Worm (Caenorhabditis elegans): ENCODE measurements around the gene mogs-1.

mogs-1 gene

ce11 chrIV:11004273-11004672 is 17.5 kb downstream of the mogs-1 start, which contains the start of gene F13H10.1:
Gene F13H10.1, plus strand, starts transcription at chrIV:11004573.
- TF ChIP-seq lin-35 (GFP tag; optimal IDR thresholded peaks at IDR 0.05), result no peak
- TF ChIP-seq tbp1 (GFP tag; optimal IDR thresholded peaks at IDR 0.05), result no peak
- no peak for TF ChIP-seq efl-1 (GFP tag; optimal IDR thresholded peaks at IDR 0.05)
- no peak for TF ChIP-seq ZK185.1 (tag; optimal IDR thresholded peaks at IDR 0.05; ENCODE audit: poor library complexity, severe bottlenecking)
- TF ChIP-seq C17E4.6 (GFP tag; IDR thresholded peaks at IDR 0.05), result no peak
- no peak for TF ChIP-seq hsf-1 (GFP tag; IDR thresholded peaks at IDR 0.05)
- no peak for TF ChIP-seq die-1 (tag; optimal IDR thresholded peaks at IDR 0.05)
- TF ChIP-seq gei-17 (GFP tag; optimal IDR thresholded peaks at IDR 0.05), result no peak
- no peak for TF ChIP-seq B0261.1 (tag; optimal IDR thresholded peaks at IDR 0.05)
- TF ChIP-seq snpc-4 (GFP tag; optimal IDR thresholded peaks at IDR 0.05), result no peak
- no peak for TF ChIP-seq snpc-4 (tag; optimal IDR thresholded peaks at IDR 0.05)

- TF ChIP-seq snpc-1.3 (tag; optimal IDR thresholded peaks at IDR 0.05; ENCODE audit: insufficient read depth), result no peak
- TF ChIP-seq egrh-3 (GFP tag; IDR thresholded peaks at IDR 0.05), result no peak
- TF ChIP-seq let-607 (tag; optimal IDR thresholded peaks at IDR 0.05), result no peak
Observed at ce11 chrIV:11001614-11002013, 20.1 kb downstream of the mogs-1 start, which contains the start of gene F13H10.9. Gene F13H10.9, plus strand, starts transcription at chrIV:11001914.

ce11 chrIV:10990699-10991098 is 31.0 kb downstream of the mogs-1 start, which contains the start of gene F13H10.5:
Gene F13H10.5, plus strand, starts transcription at chrIV:10990999.
- no peak for TF ChIP-seq Y95B8A.8 (GFP tag; IDR thresholded peaks at IDR 0.05)
- no peak for TF ChIP-seq K12H6.12 (tag; optimal IDR thresholded peaks at IDR 0.05)
- no peak for TF ChIP-seq ztf-6 (GFP tag; IDR thresholded peaks at IDR 0.05)
- no peak for TF ChIP-seq die-1 (tag; optimal IDR thresholded peaks at IDR 0.05)
- no peak for TF ChIP-seq bed-1 (GFP tag; IDR thresholded peaks at IDR 0.05)
- TF ChIP-seq nhr-90 (tag; optimal IDR thresholded peaks at IDR 0.05), result no peak
- no peak for TF ChIP-seq F49E8.2 (tag; optimal IDR thresholded peaks at IDR 0.05; ENCODE audit: insufficient read depth)
- TF ChIP-seq lin-54 (GFP tag; optimal IDR thresholded peaks at IDR 0.05), result no peak
- no peak for TF ChIP-seq unc-130 (GFP tag; optimal IDR thresholded peaks at IDR 0.05)
- TF ChIP-seq him-1 (tag; optimal IDR thresholded peaks at IDR 0.05), result no peak
- no peak for TF ChIP-seq ceh-58 (GFP tag; IDR thresholded peaks at IDR 0.05)
- no peak for TF ChIP-seq bed-2 (GFP tag; IDR thresholded peaks at IDR 0.05)
- no peak for TF ChIP-seq tlf-1 (GFP tag; optimal IDR thresholded peaks at IDR 0.05)
- TF ChIP-seq sdz-38 (tag; optimal IDR thresholded peaks at IDR 0.05), result no peak
- no peak for TF ChIP-seq nfyb-1 (GFP tag; IDR thresholded peaks at IDR 0.05)
- TF ChIP-seq Y53G8AR.9 (GFP tag; conservative IDR thresholded peaks at IDR 0.05), result no peak
- no peak for TF ChIP-seq ceh-91 (GFP tag; IDR thresholded peaks at IDR 0.05)
- no peak for TF ChIP-seq nhr-120 (GFP tag; IDR thresholded peaks at IDR 0.05)
- TF ChIP-seq snpc-1.3 (tag; optimal IDR thresholded peaks at IDR 0.05; ENCODE audit: insufficient read depth), result no peak
- no peak for TF ChIP-seq mel-28 (tag; optimal IDR thresholded peaks at IDR 0.05; ENCODE audit: borderline replicate concordance)

DNA sequence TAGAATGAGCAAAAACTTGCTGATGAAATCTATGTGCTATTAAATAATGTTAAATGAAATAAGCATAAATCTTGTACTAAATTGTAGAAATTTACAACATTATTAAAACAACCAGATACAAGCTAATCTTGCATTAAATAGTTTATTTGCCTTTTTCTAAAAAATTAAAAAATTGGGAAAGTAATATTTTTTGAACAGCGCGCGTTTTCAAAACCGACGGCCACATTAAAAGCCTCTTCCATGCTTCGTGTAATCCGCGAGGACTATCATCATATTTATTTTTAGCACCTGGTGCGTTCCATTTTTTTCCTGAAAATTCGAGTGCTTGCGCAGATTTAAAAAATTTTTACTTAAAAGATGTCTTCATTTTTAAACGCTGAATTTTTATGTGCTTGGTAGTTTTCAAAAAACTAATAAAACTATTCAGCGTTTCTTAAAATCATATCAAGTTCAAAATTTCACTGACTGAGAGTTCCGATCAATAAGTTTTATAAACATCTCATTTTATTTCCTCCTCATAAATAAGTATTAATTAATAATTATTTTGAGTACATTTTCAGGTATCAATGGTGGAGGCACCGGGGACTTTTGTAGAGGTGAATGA is 34.3 kb downstream of the mogs-1 start, which contains the start of gene Y43E12A.3:
Gene Y43E12A.3, plus strand, starts transcription at position 554 of the 604 bp plus-strand sequence.
- TF ChIP-seq Y53G8AR.9 (GFP tag; conservative IDR thresholded peaks at IDR 0.05) (0 out of 2 replicates have a peak, but pooled peaks have one; percentile 48), D2030.7 (GFP tag; IDR thresholded peaks at IDR 0.05) (peak; percentile 24; the same call in 1 of the 2 replicates), ekl-4 (GFP tag; IDR thresholded peaks at IDR 0.05) (peak; percentile 60; the same call in 1 of the 2 replicates), madf-6 (GFP tag; IDR thresholded peaks at IDR 0.05) (peak; percentile 72), rcor-1 (GFP tag; IDR thresholded peaks at IDR 0.05) (0 out of 2 replicates have a peak, but pooled peaks have one; percentile 5), hsf-1 (GFP tag; IDR thresholded peaks at IDR 0.05) (0 out of 2 replicates have a peak, but pooled peaks have one; percentile 43), F33H1.4 (GFP tag; IDR thresholded peaks at IDR 0.05) (peak; percentile 28; the same call in 1 of the 2 replicates), madf-8 (GFP tag; conservative IDR thresholded peaks at IDR 0.05) (peak; percentile 30; the same call in 1 of the 2 replicates), ceh-91 (GFP tag; IDR thresholded peaks at IDR 0.05) (peak; percentile 34; the same call in 1 of the 2 replicates)

All from whole organism, young adult.